Worm (Caenorhabditis elegans) whole organism, early embryonic: ENCODE results near the gene C55A6.6.
A peak's percentile ranks its signal among the peaks of the same experiment; 100 is the strongest.

Source experiments
- B0310.2 ChIP-seq: sonication (generic microtip); optimal IDR thresholded peaks from 2 replicates; lab custom pipeline; 2016; ENCODE audit warnings: mild to moderate bottlenecking, missing genetic modification characterization, missing compliant biosample characterization
- F13C5.2 ChIP-seq: sonication (generic microtip); optimal IDR thresholded peaks from 2 replicates; lab custom pipeline; 2017; ENCODE audit warnings: mild to moderate bottlenecking, missing genetic modification characterization, inconsistent platforms, missing compliant biosample characterization
- aly-1 ChIP-seq: sonication (generic microtip); optimal IDR thresholded peaks from 2 replicates; lab custom pipeline; 2016; ENCODE audit warnings: missing genetic modification characterization, missing compliant biosample characterization
- ama-1 ChIP-seq: fragments of 150-350 bp; optimal IDR thresholded peaks from 2 replicates; lab custom pipeline; 2014
- ceh-13 ChIP-seq: fragments of 200-800 bp; sonication (Bioruptor generic); optimal IDR thresholded peaks from 2 replicates; lab custom pipeline; 2018; ENCODE audit warnings: mild to moderate bottlenecking, missing genetic modification characterization, missing compliant biosample characterization
- ceh-36 ChIP-seq: sonication (generic microtip); optimal IDR thresholded peaks from 2 replicates; lab custom pipeline; 2016; ENCODE audit warnings: missing genetic modification characterization, inconsistent platforms, missing compliant biosample characterization
- ets-7 ChIP-seq: sonication (generic microtip); optimal IDR thresholded peaks from 2 replicates; lab custom pipeline; 2016; ENCODE audit warnings: missing genotype, missing genetic modification characterization, missing compliant biosample characterization
- flt-1 ChIP-seq: fragments of 200-800 bp; sonication (Bioruptor generic); IDR thresholded peaks from 2 replicates; pipeline ENCODE4 v1.3.6; 2022; ENCODE audit warnings: missing genetic modification characterization, missing compliant biosample characterization
- hmbx-1 ChIP-seq: sonication (generic microtip); optimal IDR thresholded peaks from 2 replicates; lab custom pipeline; 2016; ENCODE audit warnings: mild to moderate bottlenecking, missing genetic modification characterization, missing compliant biosample characterization
- hmg-4 ChIP-seq: fragments of 200-800 bp; sonication (Bioruptor generic); optimal IDR thresholded peaks from 2 replicates; lab custom pipeline; 2018; ENCODE audit warnings: mild to moderate bottlenecking, missing genetic modification characterization, missing compliant biosample characterization
- hnd-1 ChIP-seq: sonication (generic microtip); optimal IDR thresholded peaks from 2 replicates; lab custom pipeline; 2016; ENCODE audit warnings: missing genetic modification characterization, missing compliant biosample characterization
- pes-1 ChIP-seq: fragments of 200-800 bp; sonication (Bioruptor generic); IDR thresholded peaks from 2 replicates; pipeline ENCODE4 v1.3.6; 2022; ENCODE audit warnings: missing genetic modification reagents, missing genetic modification characterization, missing compliant biosample characterization
- scrt-1 ChIP-seq: fragments of 200-800 bp; sonication (Bioruptor generic); IDR thresholded peaks from 2 replicates; pipeline ENCODE4 v1.3.6; 2022; ENCODE audit warnings: missing genetic modification characterization, missing compliant biosample characterization
- sea-1 ChIP-seq: fragments of 200-800 bp; sonication (Bioruptor generic); conservative IDR thresholded peaks from 2 replicates; pipeline ENCODE4 v1.3.6; 2022; ENCODE audit warnings: missing genetic modification characterization, missing compliant biosample characterization
- tbx-11 ChIP-seq: fragments of 200-800 bp; sonication (Bioruptor generic); IDR thresholded peaks from 2 replicates; pipeline ENCODE4 v1.3.6; 2022; ENCODE audit warnings: missing genetic modification characterization, missing compliant biosample characterization
- tbx-37 ChIP-seq: fragments of 200-800 bp; sonication (Bioruptor generic); conservative IDR thresholded peaks from 2 replicates; pipeline ENCODE4 v1.3.6; 2022; ENCODE audit warnings: missing genetic modification reagents, missing genetic modification characterization, missing compliant biosample characterization
- tra-4 ChIP-seq: sonication (generic microtip); optimal IDR thresholded peaks from 2 replicates; lab custom pipeline; 2017; ENCODE audit warnings: missing genetic modification characterization, missing compliant biosample characterization

C55A6.6 gene

DNA sequence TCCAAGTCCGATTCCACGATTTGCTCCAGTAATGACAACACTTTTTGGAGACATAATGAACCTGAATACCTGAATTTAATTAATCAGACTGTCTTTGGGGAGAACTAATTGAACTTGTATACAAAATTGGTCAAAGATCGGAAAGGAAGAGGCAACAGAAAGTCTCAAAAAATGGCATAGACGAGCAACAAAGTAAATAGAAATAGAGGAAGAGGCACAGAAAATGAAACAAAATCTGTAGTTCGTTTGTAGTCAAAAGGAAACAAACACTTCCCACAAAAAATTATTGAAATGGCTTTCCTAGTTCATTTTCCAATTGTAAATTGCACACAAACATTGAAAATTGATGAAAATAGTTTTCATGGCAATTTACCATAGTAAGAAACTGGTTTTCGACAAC is at the start of gene C55A6.6:
C55A6.6 (minus strand) TSS at position 61 of the 400 bp plus-strand sequence.
- no peak for TF ChIP-seq B0310.2
- no peak for TF ChIP-seq hmg-4 (GFP tag; lab: Kevin White, UChicago)
- TF ChIP-seq tbx-37 (GFP tag; lab: Robert Waterston, UW): no peak
- no peak for TF ChIP-seq tra-4 (tag; lab: Kevin White, UChicago)

DNA sequence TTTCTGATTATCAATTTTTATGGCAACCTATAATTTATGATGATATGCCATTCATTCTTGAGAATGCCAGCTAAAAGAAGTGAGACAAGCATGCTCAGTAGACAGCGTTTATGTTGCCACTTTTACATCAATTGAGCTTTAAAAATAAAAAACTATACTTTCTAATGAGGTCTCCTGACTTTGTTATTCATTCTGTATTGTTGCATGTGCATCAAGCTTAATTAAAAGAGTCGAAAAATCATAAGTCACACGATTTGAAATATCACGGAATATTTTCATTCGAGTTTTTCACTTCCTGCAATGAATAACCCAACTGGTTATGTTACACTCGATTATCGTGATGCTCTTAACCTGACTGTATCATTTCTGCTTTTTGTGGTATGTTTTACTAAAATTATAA is 48.1 kb upstream of the C55A6.6 start, which contains the start of gene srx-86:
srx-86 (plus strand) TSS at position 301 of the 400 bp plus-strand sequence.
- TF ChIP-seq ceh-13 (GFP tag; lab: Kevin White, UChicago): no peak

ce11 chrV:11554260-11554659 is 39.7 kb upstream of the C55A6.6 start, which contains the start of gene duo-1:
Gene duo-1 (plus strand): TSS chrV:11554630.
- TF ChIP-seq ceh-36 (no peak), hnd-1 (tag; lab: Kevin White, UChicago) (no peak), ets-7 (tag; lab: Kevin White, UChicago) (no peak), tra-4 (tag; lab: Kevin White, UChicago) (no peak), flt-1 (no peak), ama-1 (lab: Kevin White, UChicago) (no peak), sea-1 (GFP tag; lab: Robert Waterston, UW) (no peak), F13C5.2 (tag; lab: Kevin White, UChicago) (no peak), tbx-37 (GFP tag; lab: Robert Waterston, UW) (no peak)

DNA sequence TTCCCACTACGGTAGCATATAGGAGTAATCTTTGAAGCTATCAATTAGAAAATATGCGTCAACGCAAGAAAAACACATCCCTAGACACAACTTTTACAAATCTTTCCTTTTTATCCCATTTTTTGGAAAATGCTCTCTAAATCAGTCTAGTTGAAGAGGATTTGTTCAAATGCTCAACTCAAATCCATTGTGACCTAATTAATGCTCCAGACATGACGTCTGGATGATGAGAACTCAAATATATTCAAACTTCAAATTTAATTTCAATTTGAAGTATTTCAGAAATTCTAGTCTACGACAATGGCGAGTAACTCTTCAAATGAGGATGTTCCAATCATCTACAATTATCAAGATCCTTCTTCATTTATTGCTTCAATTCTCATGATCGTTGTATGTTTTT is 37.8 kb upstream of the C55A6.6 start, which contains the start of gene srx-85:
srx-85 (plus strand) TSS at position 301 of the 400 bp plus-strand sequence.
- no peak for TF ChIP-seq scrt-1 (GFP tag; lab: Robert Waterston, UW)

DNA sequence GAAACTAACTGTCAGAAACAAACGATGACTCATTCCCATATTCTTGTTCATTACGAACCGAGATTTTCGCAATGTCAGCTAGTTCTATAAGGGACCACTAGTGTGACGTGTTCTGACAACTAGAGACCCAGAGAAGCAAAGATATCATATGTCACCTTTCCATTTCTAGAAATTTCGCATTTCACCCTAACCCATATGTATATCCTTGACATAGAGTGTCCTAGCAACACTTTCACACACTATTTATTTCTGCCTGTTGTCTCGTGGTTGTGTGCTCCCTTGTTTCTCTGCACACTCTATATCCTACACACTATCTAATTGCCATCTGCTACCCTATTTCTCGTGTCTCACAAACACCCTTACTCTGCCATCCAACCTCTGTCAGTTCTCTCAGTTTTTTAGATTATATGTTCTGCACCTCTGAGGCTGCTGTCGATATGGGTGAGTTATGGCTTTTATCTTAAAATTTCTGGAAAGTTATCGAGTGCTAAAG is 34.4 kb upstream of the C55A6.6 start, which contains the start of the genes F38B7.17 and F38B7.3:
F38B7.17 (minus strand) TSS at position 51 of the 493 bp plus-strand sequence.
F38B7.3 (plus strand) TSS at position 194 of the 493 bp plus-strand sequence.
- TF ChIP-seq tra-4 (tag; lab: Kevin White, UChicago) (no peak), scrt-1 (GFP tag; lab: Robert Waterston, UW) (no peak), ets-7 (tag; lab: Kevin White, UChicago) (no peak), tbx-11 (GFP tag; lab: Robert Waterston, UW) (no peak), aly-1 (tag; lab: Kevin White, UChicago) (no peak), F13C5.2 (tag; lab: Kevin White, UChicago) (peak; percentile 38)

DNA sequence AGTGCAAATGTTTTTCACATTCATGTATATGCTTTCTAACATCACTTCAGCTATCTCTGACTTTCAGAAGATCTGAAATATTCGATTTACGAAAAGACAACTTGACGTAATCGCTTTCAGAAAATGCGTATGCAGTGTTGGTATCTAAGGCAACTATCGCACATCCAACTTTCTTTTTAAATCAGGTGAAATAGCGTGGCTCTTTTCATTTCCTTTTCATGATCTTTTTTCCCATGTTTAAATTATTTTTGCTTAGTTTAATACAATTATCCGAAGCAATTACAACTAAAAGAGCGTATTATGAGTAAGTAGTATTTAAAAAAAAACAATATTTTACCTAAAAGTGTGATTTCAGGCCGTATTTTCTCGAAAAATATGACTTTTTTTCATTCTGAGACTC is 32.3 kb upstream of the C55A6.6 start, which contains the start of gene F38B7.11:
F38B7.11 (plus strand) TSS at position 301 of the 400 bp plus-strand sequence.
- TF ChIP-seq ama-1 (lab: Kevin White, UChicago) (no peak), ceh-36 (no peak), pes-1 (GFP tag; lab: Robert Waterston, UW) (no peak), flt-1 (no peak), tra-4 (tag; lab: Kevin White, UChicago) (no peak), hmg-4 (GFP tag; lab: Kevin White, UChicago) (no peak), hmbx-1 (tag; lab: Kevin White, UChicago) (no peak), tbx-37 (GFP tag; lab: Robert Waterston, UW) (no peak), B0310.2 (no peak), hnd-1 (tag; lab: Kevin White, UChicago) (no peak), tbx-11 (GFP tag; lab: Robert Waterston, UW) (no peak), ets-7 (tag; lab: Kevin White, UChicago) (no peak), scrt-1 (GFP tag; lab: Robert Waterston, UW) (no peak), ceh-13 (GFP tag; lab: Kevin White, UChicago) (no peak)

DNA sequence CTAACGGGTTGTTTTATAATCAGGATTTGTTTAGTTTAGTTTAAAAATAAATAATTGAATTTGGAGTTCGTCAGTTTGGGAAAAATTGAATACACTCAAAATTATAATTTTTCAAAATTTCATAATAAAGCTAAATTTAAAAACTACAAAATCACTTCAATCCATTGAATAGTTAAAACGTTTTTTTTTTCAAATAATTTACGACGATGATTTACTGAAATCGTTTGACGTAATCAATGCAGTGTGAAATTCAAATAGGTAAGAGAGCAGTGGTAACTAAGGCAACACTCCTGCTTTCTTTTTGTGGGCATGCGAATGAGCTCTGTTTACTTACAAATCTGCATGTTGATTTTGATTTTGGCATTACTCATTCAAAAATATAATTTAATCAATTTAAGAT is 30.7 kb upstream of the C55A6.6 start, which contains the start of gene F38B7.10:
F38B7.10 (plus strand) TSS at position 301 of the 400 bp plus-strand sequence.
- no peak for TF ChIP-seq flt-1
- no peak for TF ChIP-seq aly-1 (tag; lab: Kevin White, UChicago)
- no peak for TF ChIP-seq pes-1 (GFP tag; lab: Robert Waterston, UW)
- no peak for TF ChIP-seq ets-7 (tag; lab: Kevin White, UChicago)
- no peak for TF ChIP-seq scrt-1 (GFP tag; lab: Robert Waterston, UW)
- TF ChIP-seq hmg-4 (GFP tag; lab: Kevin White, UChicago): no peak
- no peak for TF ChIP-seq sea-1 (GFP tag; lab: Robert Waterston, UW)
- no peak for TF ChIP-seq tra-4 (tag; lab: Kevin White, UChicago)
- TF ChIP-seq ama-1 (lab: Kevin White, UChicago): no peak
- TF ChIP-seq ceh-36: no peak
- no peak for TF ChIP-seq ceh-13 (GFP tag; lab: Kevin White, UChicago)
- no peak for TF ChIP-seq hnd-1 (tag; lab: Kevin White, UChicago)
- no peak for TF ChIP-seq hmbx-1 (tag; lab: Kevin White, UChicago)
- no peak for TF ChIP-seq tbx-37 (GFP tag; lab: Robert Waterston, UW)
- TF ChIP-seq tbx-11 (GFP tag; lab: Robert Waterston, UW): no peak
- no peak for TF ChIP-seq B0310.2
- no peak for TF ChIP-seq F13C5.2 (tag; lab: Kevin White, UChicago)

- TF ChIP-seq tra-4 (tag; lab: Kevin White, UChicago) (no peak), ceh-36 (no peak), tbx-11 (GFP tag; lab: Robert Waterston, UW) (no peak)
These were observed 29.0 kb upstream of the C55A6.6 start, which contains the start of gene F38B7.2 for ce11 chrV:11543564-11543963. Gene F38B7.2 (plus strand): TSS chrV:11543963.
